Fruit fly (Drosophila melanogaster) whole organism, adult: ENCODE measurements around the gene Ulp1.

Experiments used
- CG11617 ChIP-seq: fragments of 200-800 bp; sonication (Bioruptor generic); optimal IDR thresholded peaks from 2 replicates; lab custom pipeline; 2017; ENCODE audit warnings: mild to moderate bottlenecking, missing biosample characterization, missing genetic modification reagents, missing genetic modification characterization
- CG5204 ChIP-seq: fragments of 200-800 bp; sonication (Bioruptor generic); optimal IDR thresholded peaks from 2 replicates; lab custom pipeline; 2016; ENCODE audit warnings: missing biosample characterization, missing genetic modification characterization
- CG7045 ChIP-seq: fragments of 200-800 bp; sonication (Bioruptor generic); optimal IDR thresholded peaks from 2 replicates; lab custom pipeline; 2017; ENCODE audit warnings: missing biosample characterization, mild to moderate bottlenecking, missing genetic modification characterization
- CG7101 ChIP-seq: fragments of 200-800 bp; sonication (Bioruptor generic); optimal IDR thresholded peaks from 2 replicates; lab custom pipeline; 2018; ENCODE audit warnings: missing biosample characterization, mild to moderate bottlenecking, missing genetic modification characterization, moderate library complexity
- Clk ChIP-seq: fragments of 200-800 bp; sonication (Bioruptor generic); optimal IDR thresholded peaks from 2 replicates; lab custom pipeline; 2017; ENCODE audit warnings: missing biosample characterization, missing genetic modification characterization
- bab1 ChIP-seq: fragments of 200-800 bp; sonication (Bioruptor generic); optimal IDR thresholded peaks from 3 replicates; lab custom pipeline; 2019; ENCODE audit warnings: missing biosample characterization, mild to moderate bottlenecking, missing genetic modification characterization, moderate library complexity
- cnc ChIP-seq, 2 experiments: fragments of >200 bp; optimal IDR thresholded peaks; 2 replicates each; lab custom pipeline; 2017
- kay ChIP-seq: fragments of 200-800 bp; sonication (Bioruptor generic); peaks from one replicate; lab custom pipeline; 2016; ENCODE audit warnings: missing biosample characterization, missing genetic modification characterization, borderline replicate concordance
- ovo ChIP-seq: fragments of 200-800 bp; sonication (Bioruptor generic); optimal IDR thresholded peaks from 2 replicates; lab custom pipeline; 2016; ENCODE audit warnings: missing biosample characterization, missing genetic modification characterization
- tj ChIP-seq: fragments of 200-800 bp; sonication (Bioruptor generic); optimal IDR thresholded peaks from 3 replicates; lab custom pipeline; 2017; ENCODE audit warnings: missing biosample characterization, mild to moderate bottlenecking, missing genetic modification characterization, moderate library complexity

DNA sequence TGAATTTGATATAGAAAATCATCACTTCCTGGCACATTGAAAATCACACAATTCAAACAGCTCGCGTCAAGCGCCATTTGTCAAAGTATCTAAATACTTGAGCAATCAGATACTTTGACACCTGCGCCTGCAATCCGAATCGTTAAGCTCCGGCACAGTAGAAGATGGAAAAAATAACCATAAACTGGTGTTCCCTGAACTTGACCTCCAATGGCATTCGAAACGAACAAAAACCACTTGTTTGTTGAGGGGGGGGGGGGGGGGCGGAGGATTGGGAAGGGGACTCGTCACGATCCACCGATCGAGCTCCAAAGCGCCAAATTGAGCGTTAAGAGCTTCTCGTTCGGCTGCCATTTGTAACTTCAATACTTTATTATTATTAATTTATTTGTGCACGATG is 36.1 kb downstream of the Ulp1 start:
- TF ChIP-seq tj (GFP tag; lab: Kevin White, UChicago) (no peak), cnc (optimal IDR thresholded peaks at IDR 0.05; lab: Kevin White, UChicago) (no peak), CG5204 (no peak), CG7101 (tag; lab: Kevin White, UChicago) (no peak), ovo (GFP tag; lab: Kevin White, UChicago) (no peak), kay (no peak), CG7045 (GFP tag; lab: Kevin White, UChicago) (no peak), CG11617 (GFP tag; lab: Kevin White, UChicago) (no peak), bab1 (GFP tag; lab: Kevin White, UChicago) (no peak), Clk (GFP tag; lab: Kevin White, UChicago) (no peak)
